Worm (Caenorhabditis elegans): ENCODE measurements around the gene acl-14.

acl-14 gene

DNA sequence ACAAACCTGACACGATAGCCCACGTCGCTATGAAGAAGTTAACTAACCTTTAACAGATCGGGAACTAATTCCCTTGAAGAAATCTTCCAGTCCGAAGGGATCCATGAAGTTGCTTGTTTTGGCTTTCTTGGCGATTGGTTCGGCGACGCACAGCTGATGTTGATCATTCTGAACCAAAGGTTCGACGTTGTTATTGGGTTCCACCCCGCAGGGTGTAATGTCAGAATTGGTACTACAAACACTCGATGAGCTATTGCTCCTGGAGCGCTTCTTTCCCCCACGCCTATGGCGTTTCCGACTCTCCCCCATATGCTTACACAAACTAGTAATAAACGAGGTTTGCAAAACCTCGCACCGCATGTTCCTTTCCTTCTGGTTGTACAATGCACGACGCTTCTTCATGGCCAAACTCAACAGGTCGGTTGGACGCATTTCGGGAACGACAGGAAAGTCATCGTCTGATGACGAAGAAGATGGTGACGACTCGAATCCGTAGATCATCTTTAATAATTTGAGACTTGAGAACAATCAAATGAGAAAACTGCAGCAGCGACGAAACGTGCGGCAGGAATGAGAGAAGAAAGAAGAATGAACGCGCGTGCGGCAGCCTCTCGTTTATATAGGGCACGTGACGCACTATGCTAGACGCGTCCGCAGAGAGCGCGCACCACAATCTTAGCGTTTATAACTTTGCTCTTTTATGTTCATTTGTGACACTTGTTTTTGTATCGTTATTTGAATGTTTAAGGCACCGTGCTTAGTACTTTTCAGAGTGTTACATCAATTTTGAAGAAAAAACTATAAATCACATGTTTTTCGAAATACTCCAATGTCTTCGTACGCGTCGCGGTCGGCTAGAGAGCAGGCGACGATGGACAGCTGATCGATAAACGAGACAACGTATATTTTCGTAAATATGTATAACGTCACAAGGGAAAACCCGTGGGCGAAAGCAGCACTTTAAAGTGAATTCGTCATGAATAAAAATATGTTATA, 10.5 kb upstream of the acl-14 start, which contains the start of gene tos-1 (continued):
- TF ChIP-seq tbx-9 (tag; optimal IDR thresholded peaks at IDR 0.05; ENCODE audit: borderline replicate concordance): no peak
- TF ChIP-seq Y53F4B.3 (GFP tag; IDR thresholded peaks at IDR 0.05): peak; percentile 7; the same call in 1 of the 2 replicates
- TF ChIP-seq hsf-1 (GFP tag; IDR thresholded peaks at IDR 0.05): peak; percentile 73
- TF ChIP-seq rec-8 (tag; optimal IDR thresholded peaks at IDR 0.05): no peak
- TF ChIP-seq lsy-27 (tag; optimal IDR thresholded peaks at IDR 0.05; ENCODE audit: borderline replicate concordance, insufficient read depth): no peak
- peak; percentile 9 for TF ChIP-seq ccch-3 (GFP tag; optimal IDR thresholded peaks at IDR 0.05)
- peak; percentile 46; the same call in 1 of the 2 replicates for TF ChIP-seq madf-6 (GFP tag; IDR thresholded peaks at IDR 0.05)
- peak; percentile 52 for TF ChIP-seq lsl-1 (GFP tag; optimal IDR thresholded peaks at IDR 0.05)
- TF ChIP-seq attf-3 (GFP tag; conservative IDR thresholded peaks at IDR 0.05): peak; percentile 87
- TF ChIP-seq egl-18 (GFP tag; IDR thresholded peaks at IDR 0.05): peak; percentile 90
- TF ChIP-seq hmg-20 (GFP tag; IDR thresholded peaks at IDR 0.05): no peak
- TF ChIP-seq hlh-26 (GFP tag; conservative IDR thresholded peaks at IDR 0.05): no peak
- TF ChIP-seq F57A8.1 (GFP tag; optimal IDR thresholded peaks at IDR 0.05): no peak
- no peak for TF ChIP-seq T26A5.8 (tag; optimal IDR thresholded peaks at IDR 0.05)
- TF ChIP-seq aptf-2 (GFP tag; conservative IDR thresholded peaks at IDR 0.05): 0 out of 2 replicates have a peak, but pooled peaks have one; percentile 42
- peak; percentile 89 for TF ChIP-seq gei-17 (GFP tag; optimal IDR thresholded peaks at IDR 0.05)
- no peak for TF ChIP-seq ceh-40 (GFP tag; IDR thresholded peaks at IDR 0.05)
- TF ChIP-seq Y79H2A.3 (GFP tag; conservative IDR thresholded peaks at IDR 0.05): peak; percentile 74; the same call in 1 of the 2 replicates
- TF ChIP-seq mel-28 (tag; optimal IDR thresholded peaks at IDR 0.05; ENCODE audit: borderline replicate concordance): peak; percentile 78
- TF ChIP-seq lin-54 (GFP tag; optimal IDR thresholded peaks at IDR 0.05): peak; percentile 92
- TF ChIP-seq ceh-58 (GFP tag; IDR thresholded peaks at IDR 0.05): 0 out of 2 replicates have a peak, but pooled peaks have one; percentile 45
- TF ChIP-seq madf-8 (GFP tag; conservative IDR thresholded peaks at IDR 0.05): 0 out of 2 replicates have a peak, but pooled peaks have one; percentile 14
- TF ChIP-seq snpc-3.4 (tag; optimal IDR thresholded peaks at IDR 0.05): peak; percentile 48
- TF ChIP-seq lin-40 (tag; optimal IDR thresholded peaks at IDR 0.05): peak; percentile 99
- no peak for TF ChIP-seq bed-2 (GFP tag; IDR thresholded peaks at IDR 0.05)
- peak; percentile 99 for TF ChIP-seq atf-7 (tag; optimal IDR thresholded peaks at IDR 0.05)
- peak; percentile 91 for TF ChIP-seq ztf-6 (GFP tag; IDR thresholded peaks at IDR 0.05)
- no peak for TF ChIP-seq nfya-1 (tag; optimal IDR thresholded peaks at IDR 0.05; ENCODE audit: borderline replicate concordance, insufficient read depth)
- TF ChIP-seq ZK185.1 (tag; optimal IDR thresholded peaks at IDR 0.05; ENCODE audit: poor library complexity, severe bottlenecking): peak; percentile 89
- TF ChIP-seq nfyb-1 (GFP tag; IDR thresholded peaks at IDR 0.05): peak; percentile 96
- 0 out of 2 replicates have a peak, but pooled peaks have one; percentile 63 for TF ChIP-seq F37B4.10 (GFP tag; IDR thresholded peaks at IDR 0.05)
- no peak for TF ChIP-seq sdz-38 (tag; optimal IDR thresholded peaks at IDR 0.05)
- no peak for TF ChIP-seq lag-1 (GFP tag; IDR thresholded peaks at IDR 0.05)
- TF ChIP-seq ama-1 (optimal IDR thresholded peaks at IDR 0.05): peak; percentile 99
- no peak for TF ChIP-seq ama-1 (GFP tag; optimal IDR thresholded peaks at IDR 0.05)
- no peak; the same call in 1 of the 2 replicates for TF ChIP-seq zfh-2 (GFP tag; conservative IDR thresholded peaks at IDR 0.05)
- TF ChIP-seq madf-3 (GFP tag; IDR thresholded peaks at IDR 0.05): peak; percentile 100
- TF ChIP-seq C06A6.2 (GFP tag; conservative IDR thresholded peaks at IDR 0.05): peak; percentile 95
- no peak for TF ChIP-seq nhr-179 (tag; optimal IDR thresholded peaks at IDR 0.05)
- TF ChIP-seq B0019.2 (GFP tag; conservative IDR thresholded peaks at IDR 0.05): peak; percentile 60; the same call in 1 of the 2 replicates
- TF ChIP-seq hmg-1.2 (GFP tag; IDR thresholded peaks at IDR 0.05): peak; percentile 82
- peak; percentile 71 for TF ChIP-seq dpff-1 (tag; optimal IDR thresholded peaks at IDR 0.05)
- no peak for TF ChIP-seq fkh-3 (tag; optimal IDR thresholded peaks at IDR 0.05)
- TF ChIP-seq cebp-1 (GFP tag; IDR thresholded peaks at IDR 0.05): peak; percentile 91
- peak; percentile 98 for TF ChIP-seq cebp-1 (tag; optimal IDR thresholded peaks at IDR 0.05)
